Fruit fly (Drosophila melanogaster) ovary, adult (tissue): Measurements from ENCODE around the gene CG17841.

Source experiments
- CG17801 ChIP-seq: fragments of 200-800 bp; optimal IDR thresholded peaks from 2 replicates; lab custom pipeline; 2019; ENCODE audit warnings: missing biosample characterization, mild to moderate bottlenecking, missing genetic modification characterization, moderate library complexity; ENCODE audit not compliant: partially characterized antibody

Gene CG17841

dm6 chrX:10362127-10362526 is 5.7 kb upstream of the CG17841 start:
- TF ChIP-seq CG17801, result no peak

dm6 chrX:10362557-10363366 is 5.1 kb upstream of the CG17841 start:
- peak; percentile 61 for TF ChIP-seq CG17801

- TF ChIP-seq CG17801, result no peak
Measured at dm6 chrX:10364556-10365227, 3.2 kb upstream of the CG17841 start.

dm6 chrX:10365748-10366415 is 2.0 kb upstream of the CG17841 start:
- peak; percentile 76 for TF ChIP-seq CG17801

dm6 chrX:10367372-10367771 is 480 bp upstream of the CG17841 start, which contains the start of gene CG32679:
Gene CG32679, minus strand, starts transcription at chrX:10367472.
- no peak for TF ChIP-seq CG17801

- TF ChIP-seq CG17801, result no peak
Measured at dm6 chrX:10369315-10369714, 1.5 kb downstream of the CG17841 start.

- TF ChIP-seq CG17801, result no peak
Measured at dm6 chrX:10369763-10370162, 1.9 kb downstream of the CG17841 start.

- no peak for TF ChIP-seq CG17801
Measured at dm6 chrX:10370201-10371038, 2.6 kb downstream of the CG17841 start.

- TF ChIP-seq CG17801, result no peak
Measured at dm6 chrX:10375216-10375615, 7.4 kb downstream of the CG17841 start, which contains the start of the genes CG32686 and CG2898. Gene CG32686, minus strand, starts transcription at chrX:10375316. Gene CG2898, plus strand, starts transcription at chrX:10375374.

- TF ChIP-seq CG17801, result no peak
Measured at dm6 chrX:10381252-10381651, 13.4 kb downstream of the CG17841 start, which contains the start of gene CG32681. Gene CG32681, minus strand, starts transcription at chrX:10381352.

dm6 chrX:10384947-10385346 is 17.1 kb downstream of the CG17841 start:
- no peak for TF ChIP-seq CG17801

dm6 chrX:10385757-10386156 is 17.9 kb downstream of the CG17841 start, which contains the start of the genes Psf3 and flw:
Gene Psf3, minus strand, starts transcription at chrX:10385861.
Gene flw, plus strand, starts transcription at chrX:10385960.
- TF ChIP-seq CG17801, result no peak

dm6 chrX:10386183-10386582 is 18.3 kb downstream of the CG17841 start:
- no peak for TF ChIP-seq CG17801

- TF ChIP-seq CG17801, result no peak
Measured at dm6 chrX:10386810-10387340, 19.0 kb downstream of the CG17841 start.

- no peak for TF ChIP-seq CG17801
Measured at dm6 chrX:10387672-10388071, 19.8 kb downstream of the CG17841 start.

- no peak for TF ChIP-seq CG17801
Measured at dm6 chrX:10396832-10397231, 29.0 kb downstream of the CG17841 start.
